Worm (Caenorhabditis elegans) whole organism, L4 larva: ENCODE results near the gene tbc-3.
A peak's percentile ranks its signal among the peaks of the same experiment; 100 is the strongest.

ENCODE experiments used
- F10B5.3 ChIP-seq: sonication (generic microtip); optimal IDR thresholded peaks from 2 replicates; lab custom pipeline; 2016; ENCODE audit warnings: mild to moderate bottlenecking, missing genetic modification characterization, missing compliant biosample characterization
- F26F4.8 ChIP-seq: fragments of 200-800 bp; sonication (Bioruptor generic); conservative IDR thresholded peaks from 2 replicates; pipeline ENCODE4 v1.3.6; 2022; ENCODE audit warnings: missing genetic modification characterization, missing compliant biosample characterization
- F37D6.2 ChIP-seq: sonication (generic microtip); optimal IDR thresholded peaks from 2 replicates; lab custom pipeline; 2016; ENCODE audit warnings: mild to moderate bottlenecking, missing genetic modification characterization, missing compliant biosample characterization
- R02D3.7 ChIP-seq: fragments of 150-350 bp; sonication (generic microtip); optimal IDR thresholded peaks from 3 replicates; lab custom pipeline; 2014; ENCODE audit warnings: missing biosample characterization, missing genetic modification characterization
- Y105C5A.15 ChIP-seq: fragments of 200-800 bp; sonication (Bioruptor generic); IDR thresholded peaks from 2 replicates; pipeline ENCODE4 v1.3.6; 2022; ENCODE audit warnings: missing genetic modification characterization, missing compliant biosample characterization
- ZK337.2 ChIP-seq: fragments of 200-800 bp; sonication (Bioruptor generic); IDR thresholded peaks from 2 replicates; pipeline ENCODE4 v1.3.6; 2022; ENCODE audit warnings: missing genetic modification reagents, missing genetic modification characterization, missing compliant biosample characterization
- ZK546.5 ChIP-seq, 2 experiments: sonication (generic microtip); optimal IDR thresholded peaks; 2 replicates each; lab custom pipeline; 2017; ENCODE audit warnings: missing biosample characterization in 2 of 2, missing genetic modification characterization in 2 of 2
- aha-1 ChIP-seq: fragments of 150-350 bp; peaks from one replicate; lab custom pipeline; 2014; ENCODE audit warnings: missing biosample characterization, missing genetic modification characterization
- ceh-28 ChIP-seq: fragments of 150-350 bp; optimal IDR thresholded peaks from 2 replicates; lab custom pipeline; 2014; ENCODE audit warnings: missing biosample characterization, missing genetic modification reagents, missing genetic modification characterization
- ceh-32 ChIP-seq: sonication (generic microtip); optimal IDR thresholded peaks from 2 replicates; lab custom pipeline; 2016; ENCODE audit warnings: mild to moderate bottlenecking, missing genetic modification characterization, missing compliant biosample characterization; ENCODE audit not compliant: poor library complexity
- ceh-82 ChIP-seq: sonication (generic microtip); optimal IDR thresholded peaks from 2 replicates; lab custom pipeline; 2017; ENCODE audit warnings: missing biosample characterization, missing genetic modification characterization
- ces-1 ChIP-seq: fragments of 150-350 bp; sonication (generic microtip); optimal IDR thresholded peaks from 4 replicates; lab custom pipeline; 2014; ENCODE audit warnings: missing biosample characterization, missing genetic modification reagents, missing genetic modification characterization
- daf-19 ChIP-seq: fragments of 200-800 bp; sonication (Bioruptor generic); conservative IDR thresholded peaks from 2 replicates; pipeline ENCODE4 v1.3.6; 2022; ENCODE audit warnings: missing genetic modification characterization, missing compliant biosample characterization
- dmd-8 ChIP-seq: fragments of 200-800 bp; sonication (Bioruptor generic); IDR thresholded peaks from 2 replicates; pipeline ENCODE4 v1.3.6; 2022; ENCODE audit warnings: missing genetic modification characterization, missing compliant biosample characterization
- fos-1 ChIP-seq: fragments of 150-350 bp; optimal IDR thresholded peaks from 2 replicates; lab custom pipeline; 2014; ENCODE audit warnings: missing biosample characterization, missing genetic modification characterization
- gei-8 ChIP-seq: fragments of 200-800 bp; sonication (Bioruptor generic); optimal IDR thresholded peaks from 2 replicates; lab custom pipeline; 2018; ENCODE audit warnings: mild to moderate bottlenecking, missing genetic modification characterization, missing compliant biosample characterization
- hif-1 ChIP-seq, 2 experiments: sonication (generic microtip); optimal IDR thresholded peaks; 2 replicates each; lab custom pipeline; 2016 to 2017; ENCODE audit warnings: missing compliant biosample characterization in 2 of 2, missing genetic modification characterization in 2 of 2, missing genetic modification reagents in 2 of 2, missing genotype in 2 of 2, mild to moderate bottlenecking in 1 of 2
- hlh-11 ChIP-seq: fragments of 200-800 bp; sonication (Bioruptor generic); optimal IDR thresholded peaks from 2 replicates; lab custom pipeline; 2018; ENCODE audit warnings: mild to moderate bottlenecking, missing genetic modification characterization, missing compliant biosample characterization
- hmg-1.1 ChIP-seq: fragments of 200-800 bp; sonication (Bioruptor generic); IDR thresholded peaks from 2 replicates; pipeline ENCODE4 v1.3.6; 2022; ENCODE audit warnings: missing genetic modification reagents, missing genetic modification characterization, missing compliant biosample characterization
- jun-1 ChIP-seq: fragments of 150-350 bp; optimal IDR thresholded peaks from 2 replicates; lab custom pipeline; 2014; ENCODE audit warnings: missing biosample characterization, missing genetic modification reagents, missing genetic modification characterization
- lim-7 ChIP-seq: fragments of 200-800 bp; sonication (Bioruptor generic); IDR thresholded peaks from 2 replicates; pipeline ENCODE4 v1.3.6; 2022; ENCODE audit warnings: missing genetic modification characterization, missing compliant biosample characterization
- lin-38 ChIP-seq: fragments of 200-800 bp; sonication (Bioruptor generic); IDR thresholded peaks from 2 replicates; pipeline ENCODE4 v1.3.6; 2022; ENCODE audit warnings: missing genetic modification reagents, missing genetic modification characterization, missing compliant biosample characterization
- madf-5 ChIP-seq, 2 experiments: fragments of 200-800 bp; sonication (Bioruptor generic); IDR thresholded peaks; 2 replicates each; pipeline ENCODE4 v1.3.6; 2022; ENCODE audit warnings: missing compliant biosample characterization in 2 of 2, missing genetic modification characterization in 2 of 2
- mdl-1 ChIP-seq, 2 experiments: fragments of 150-350 bp in 1 of 2; sonication (generic microtip) in 1 of 2; optimal IDR thresholded peaks; 2 replicates each; lab custom pipeline; 2014 to 2017; ENCODE audit warnings: missing biosample characterization in 2 of 2, missing genetic modification characterization in 2 of 2
- mep-1 ChIP-seq: fragments of 150-350 bp; sonication (generic microtip); optimal IDR thresholded peaks from 3 replicates; lab custom pipeline; 2014; ENCODE audit warnings: missing biosample characterization, missing genetic modification characterization
- mxl-3 ChIP-seq: fragments of 200-800 bp; sonication (Bioruptor generic); optimal IDR thresholded peaks from 2 replicates; lab custom pipeline; 2018; ENCODE audit warnings: mild to moderate bottlenecking, missing genetic modification characterization, missing compliant biosample characterization
- nhr-28 ChIP-seq: fragments of 150-350 bp; optimal IDR thresholded peaks from 2 replicates; lab custom pipeline; 2014; ENCODE audit warnings: missing biosample characterization, missing genetic modification characterization
- nhr-41 ChIP-seq: fragments of 200-800 bp; sonication (Bioruptor generic); IDR thresholded peaks from 2 replicates; pipeline ENCODE4 v1.3.6; 2022; ENCODE audit warnings: missing genetic modification reagents, missing genetic modification characterization, missing compliant biosample characterization
- nhr-48 ChIP-seq: sonication (generic microtip); optimal IDR thresholded peaks from 2 replicates; lab custom pipeline; 2016; ENCODE audit warnings: mild to moderate bottlenecking, missing genetic modification characterization, missing compliant biosample characterization
- nhr-77 ChIP-seq: fragments of 150-350 bp; optimal IDR thresholded peaks from 2 replicates; lab custom pipeline; 2014; ENCODE audit warnings: missing biosample characterization, missing genetic modification characterization
- saeg-2 ChIP-seq: fragments of 200-800 bp; sonication (Bioruptor generic); IDR thresholded peaks from 2 replicates; pipeline ENCODE4 v1.3.6; 2022; ENCODE audit warnings: missing genetic modification reagents, missing genetic modification characterization, missing compliant biosample characterization
- snpc-1.2 ChIP-seq: fragments of 200-800 bp; sonication (Bioruptor generic); IDR thresholded peaks from 2 replicates; pipeline ENCODE4 v1.3.6; 2022; ENCODE audit warnings: missing genetic modification reagents, missing genetic modification characterization, missing compliant biosample characterization
- spr-1 ChIP-seq: sonication (generic microtip); optimal IDR thresholded peaks from 2 replicates; lab custom pipeline; 2016; ENCODE audit warnings: mild to moderate bottlenecking, missing genetic modification characterization, missing compliant biosample characterization
- unc-62 ChIP-seq, 3 experiments: fragments of 150-350 bp in 1 of 3; sonication (generic microtip); optimal IDR thresholded peaks in 2 of 3; peaks in 1 of 3; 1 replicate in 1 of 3; 2 replicates in 2 of 3; lab custom pipeline; 2014 to 2017; ENCODE audit warnings: missing biosample characterization in 3 of 3, missing genetic modification characterization in 3 of 3, missing genetic modification reagents in 3 of 3, missing genotype in 1 of 3
- vab-7 ChIP-seq: fragments of 200-800 bp; sonication (Bioruptor generic); IDR thresholded peaks from 2 replicates; pipeline ENCODE4 v1.3.6; 2022; ENCODE audit warnings: missing genetic modification reagents, missing genetic modification characterization, missing compliant biosample characterization
- zag-1 ChIP-seq: fragments of 150-350 bp; optimal IDR thresholded peaks from 2 replicates; lab custom pipeline; 2014; ENCODE audit warnings: missing biosample characterization, missing genetic modification characterization
- ztf-7 ChIP-seq: fragments of 150-350 bp; optimal IDR thresholded peaks from 2 replicates; lab custom pipeline; 2014; ENCODE audit warnings: missing biosample characterization, missing genetic modification characterization

tbc-3 gene

ce11 chrIV:9915128-9915527 is 16.3 kb downstream of the tbc-3 start (continued):
- TF ChIP-seq gei-8 (GFP tag; lab: Kevin White, UChicago) (no peak), lim-7 (GFP tag; lab: Robert Waterston, UW) (no peak), F37D6.2 (tag; lab: Kevin White, UChicago) (no peak), unc-62 (GFP tag; optimal IDR thresholded peaks at IDR 0.05 in 1 of 2; lab: Kevin White, UChicago) (peak in 1 of 2 experiments; percentile 46), unc-62 (tag; optimal IDR thresholded peaks at IDR 0.05; lab: Kevin White, UChicago) (no peak), fos-1 (tag; lab: Kevin White, UChicago) (no peak), R02D3.7 (tag; lab: Kevin White, UChicago) (no peak), nhr-41 (GFP tag; lab: Robert Waterston, UW) (no peak), vab-7 (no peak)

- TF ChIP-seq ztf-7, result no peak
- no peak for TF ChIP-seq Y105C5A.15 (GFP tag; lab: Robert Waterston, UW)
- no peak for TF ChIP-seq nhr-48 (tag; lab: Kevin White, UChicago)
- TF ChIP-seq fos-1 (tag; lab: Kevin White, UChicago), result no peak
- TF ChIP-seq madf-5 (GFP tag; IDR thresholded peaks at IDR 0.05; lab: Robert Waterston, UW), result no peak
- TF ChIP-seq saeg-2 (GFP tag; lab: Robert Waterston, UW), result no peak
- TF ChIP-seq spr-1 (tag; lab: Kevin White, UChicago), result no peak
- no peak for TF ChIP-seq mep-1 (tag; lab: Kevin White, UChicago)
- no peak for TF ChIP-seq F26F4.8 (GFP tag; lab: Robert Waterston, UW)
- TF ChIP-seq ceh-28 (tag; lab: Kevin White, UChicago), result no peak
- TF ChIP-seq ces-1, result no peak
- TF ChIP-seq F10B5.3, result no peak
- TF ChIP-seq mxl-3 (GFP tag; lab: Kevin White, UChicago), result no peak
These were observed 17.4 kb downstream of the tbc-3 start, which contains the start of gene bed-3 for ce11 chrIV:9916224-9916623. Gene bed-3 (plus strand): TSS chrIV:9916524.

- TF ChIP-seq dmd-8 (no peak), nhr-77 (tag; lab: Kevin White, UChicago) (no peak), jun-1 (tag; lab: Kevin White, UChicago) (no peak), mep-1 (tag; lab: Kevin White, UChicago) (no peak), daf-19 (GFP tag; lab: Robert Waterston, UW) (no peak), mdl-1 (tag; optimal IDR thresholded peaks at IDR 0.05; lab: Kevin White, UChicago) (peak in 1 of 2 experiments; percentile 7), ZK546.5 (tag; optimal IDR thresholded peaks at IDR 0.05; lab: Kevin White, UChicago) (no peak), aha-1 (tag; lab: Kevin White, UChicago) (no peak), hlh-11 (tag; lab: Kevin White, UChicago) (peak; percentile 37), lin-38 (GFP tag; lab: Robert Waterston, UW) (no peak), snpc-1.2 (GFP tag; lab: Robert Waterston, UW) (no peak), nhr-48 (tag; lab: Kevin White, UChicago) (no peak), nhr-28 (tag; lab: Kevin White, UChicago) (peak; percentile 1), hmg-1.1 (no peak), ceh-82 (no peak), hif-1 (tag; optimal IDR thresholded peaks at IDR 0.05; lab: Kevin White, UChicago) (no peak), zag-1 (tag; lab: Kevin White, UChicago) (no peak), mxl-3 (GFP tag; lab: Kevin White, UChicago) (peak; percentile 46), F37D6.2 (tag; lab: Kevin White, UChicago) (no peak), ceh-32 (tag; lab: Kevin White, UChicago) (no peak), ZK337.2 (no peak)
These were observed 19.2 kb downstream of the tbc-3 start for ce11 chrIV:9918021-9918420.
